Fruit fly (Drosophila melanogaster): ENCODE data around the gene CG9920.
A peak's percentile ranks its signal among the peaks of the same experiment; 100 is the strongest.

Gene CG9920

dm6 chr3R:14052182-14053036 lies 45.5 kb downstream of the CG9920 start (continued):
- TF ChIP-seq esn (GFP tag; optimal IDR thresholded peaks at IDR 0.05): no peak
- TF ChIP-seq CG10631 (GFP tag; optimal IDR thresholded peaks at IDR 0.05): peak; percentile 86
- no peak for TF ChIP-seq cyc (GFP tag; optimal IDR thresholded peaks at IDR 0.05)
- TF ChIP-seq Lpt (GFP tag; optimal IDR thresholded peaks at IDR 0.05): peak; percentile 95
- TF ChIP-seq Sox15 (GFP tag; optimal IDR thresholded peaks at IDR 0.05): no peak
- TF ChIP-seq dac (GFP tag; optimal IDR thresholded peaks at IDR 0.05): peak; percentile 90
- peak; percentile 92 for TF ChIP-seq CG6276 (GFP tag; optimal IDR thresholded peaks at IDR 0.05)
- peak; percentile 93 for TF ChIP-seq Gug (GFP tag; IDR thresholded peaks at IDR 0.05)
- TF ChIP-seq CG4318 (GFP tag; optimal IDR thresholded peaks at IDR 0.05): peak; percentile 93
- TF ChIP-seq CG3032 (tag; optimal IDR thresholded peaks at IDR 0.05): peak; percentile 74
- TF ChIP-seq fkh (GFP tag; optimal IDR thresholded peaks at IDR 0.05): peak; percentile 48
- no peak for TF ChIP-seq CG1621 (tag; optimal IDR thresholded peaks at IDR 0.05)
- no peak for TF ChIP-seq fd85E (GFP tag; optimal IDR thresholded peaks at IDR 0.05)
- no peak for TF ChIP-seq CG8632 (GFP tag; optimal IDR thresholded peaks at IDR 0.05)
- TF ChIP-seq eg (GFP tag; IDR thresholded peaks at IDR 0.05): peak; percentile 95
- peak; percentile 60 for TF ChIP-seq CG16779 (tag; optimal IDR thresholded peaks at IDR 0.05)
- peak; percentile 84 for TF ChIP-seq CG11294 (GFP tag; IDR thresholded peaks at IDR 0.05)
- TF ChIP-seq CG6792 (GFP tag; optimal IDR thresholded peaks at IDR 0.05): peak; percentile 46

dm6 chr3R:14051391-14051852 lies 46.5 kb downstream of the CG9920 start:
- peak; percentile 46 for TF ChIP-seq vri (GFP tag; optimal IDR thresholded peaks at IDR 0.05)
- no peak for TF ChIP-seq acj6 (GFP tag; optimal IDR thresholded peaks at IDR 0.05)
- TF ChIP-seq CG3032 (tag; optimal IDR thresholded peaks at IDR 0.05): peak; percentile 0
- peak; percentile 65; the same call in 2 of the 3 replicates for TF ChIP-seq eg (GFP tag; IDR thresholded peaks at IDR 0.05)
- TF ChIP-seq CG6276 (GFP tag; optimal IDR thresholded peaks at IDR 0.05): peak; percentile 25
- TF ChIP-seq Lpt (GFP tag; optimal IDR thresholded peaks at IDR 0.05): no peak
- no peak for TF ChIP-seq CG10669 (GFP tag; optimal IDR thresholded peaks at IDR 0.05)
- TF ChIP-seq svp (GFP tag): no peak
- TF ChIP-seq Hr39 (GFP tag; optimal IDR thresholded peaks at IDR 0.05): no peak
- TF ChIP-seq CG16779 (tag; optimal IDR thresholded peaks at IDR 0.05): peak; percentile 61
- peak; percentile 2 for TF ChIP-seq CG1621 (tag; optimal IDR thresholded peaks at IDR 0.05)
- TF ChIP-seq CG6808 (GFP tag; optimal IDR thresholded peaks at IDR 0.05): peak; percentile 4
- peak; percentile 24 for TF ChIP-seq dsx (GFP tag; optimal IDR thresholded peaks at IDR 0.05; ENCODE audit: poor library complexity, severe bottlenecking)
- TF ChIP-seq fkh (GFP tag; optimal IDR thresholded peaks at IDR 0.05): peak; percentile 44
- no peak for TF ChIP-seq Sox102F (GFP tag; optimal IDR thresholded peaks at IDR 0.05)
- 0 out of 2 replicates have a peak, but pooled peaks have one; percentile 13 for TF ChIP-seq CG15336 (GFP tag; IDR thresholded peaks at IDR 0.05)
- peak; percentile 11 to 39 for TF ChIP-seq ss (GFP tag; optimal IDR thresholded peaks at IDR 0.05)

DNA sequence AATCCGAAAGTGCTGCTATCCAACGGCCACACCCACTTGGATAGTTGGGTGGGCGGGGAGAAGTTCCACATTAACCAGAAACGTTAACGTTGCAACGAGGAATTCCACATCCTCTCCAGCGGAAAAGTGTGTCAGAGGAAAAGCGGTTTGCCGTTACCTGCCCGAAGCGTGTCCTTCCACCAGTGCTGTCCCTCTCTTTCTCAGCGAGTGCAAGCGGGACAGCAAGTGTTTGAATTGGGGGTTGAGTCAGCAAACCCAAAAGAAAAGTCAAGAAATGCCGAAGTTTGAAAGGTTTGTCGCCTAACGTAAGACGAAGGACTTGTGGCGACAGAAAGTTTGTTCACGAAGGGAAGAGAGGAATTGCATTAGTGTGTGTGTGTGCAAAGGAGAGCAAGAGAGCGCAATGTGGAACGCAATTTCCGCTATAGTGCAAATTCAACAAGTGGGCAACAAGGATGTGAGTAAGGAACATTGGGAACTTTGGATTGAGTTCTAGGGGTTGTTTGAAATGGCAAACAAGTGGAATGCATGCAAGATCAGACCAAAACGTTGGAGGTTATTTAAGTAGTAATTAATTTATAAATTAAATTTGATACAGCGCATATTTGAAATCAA lies 47.2 kb downstream of the CG9920 start:
- no peak for TF ChIP-seq ss (GFP tag; optimal IDR thresholded peaks at IDR 0.05)
- TF ChIP-seq achi (GFP tag; optimal IDR thresholded peaks at IDR 0.05): no peak
- TF ChIP-seq CG32006 (GFP tag; optimal IDR thresholded peaks at IDR 0.05): no peak
- no peak for TF ChIP-seq Sox102F (GFP tag; optimal IDR thresholded peaks at IDR 0.05)
- no peak for TF ChIP-seq OdsH (GFP tag; optimal IDR thresholded peaks at IDR 0.05)
- TF ChIP-seq Sox15 (GFP tag; optimal IDR thresholded peaks at IDR 0.05): no peak
- TF ChIP-seq Eip93F (GFP tag; optimal IDR thresholded peaks at IDR 0.05): no peak
- no peak for TF ChIP-seq Met (GFP tag; optimal IDR thresholded peaks at IDR 0.05)
- no peak for TF ChIP-seq dac (GFP tag; optimal IDR thresholded peaks at IDR 0.05)
- TF ChIP-seq CG6163 (GFP tag; IDR thresholded peaks at IDR 0.05): no peak
- TF ChIP-seq CG6276 (GFP tag; optimal IDR thresholded peaks at IDR 0.05): no peak
- TF ChIP-seq lz (GFP tag; optimal IDR thresholded peaks at IDR 0.05): no peak
- no peak for TF ChIP-seq CG8319 (GFP tag; optimal IDR thresholded peaks at IDR 0.05)
- no peak for TF ChIP-seq topi (GFP tag; optimal IDR thresholded peaks at IDR 0.05)
- TF ChIP-seq svp (GFP tag): no peak
- TF ChIP-seq spab (GFP tag; optimal IDR thresholded peaks at IDR 0.05): no peak

All from whole organism, prepupa.